Fruit fly (Drosophila melanogaster): ENCODE measurements around the gene Polr3C.

The Polr3C gene

dm6 chr3R:12448889-12449314 is 11.3 kb upstream of the Polr3C start, which contains the start of gene CG18549 (continued):
- TF ChIP-seq sob (GFP tag; IDR thresholded peaks at IDR 0.05) (peak; percentile 100), Antp (GFP tag; optimal IDR thresholded peaks at IDR 0.05) (peak; percentile 99), CG4617 (GFP tag; optimal IDR thresholded peaks at IDR 0.05; ENCODE audit: borderline replicate concordance) (peak; percentile 99), CG4820 (GFP tag; optimal IDR thresholded peaks at IDR 0.05) (peak; percentile 99), Hand (GFP tag; optimal IDR thresholded peaks at IDR 0.05) (peak; percentile 99), NC2α (GFP tag; optimal IDR thresholded peaks at IDR 0.05) (peak; percentile 99), bowl (GFP tag; IDR thresholded peaks at IDR 0.05) (peak; percentile 100), HHEX (GFP tag; optimal IDR thresholded peaks at IDR 0.05) (peak; percentile 100), fd96Cb (tag; optimal IDR thresholded peaks at IDR 0.05) (peak; percentile 100), CG8478 (optimal IDR thresholded peaks at IDR 0.05) (no peak), esg (GFP tag; conservative IDR thresholded peaks at IDR 0.05) (peak; percentile 100), run (tag; optimal IDR thresholded peaks at IDR 0.05) (peak; percentile 100), stc (GFP tag; IDR thresholded peaks at IDR 0.05) (peak; percentile 100), pb (GFP tag; optimal IDR thresholded peaks at IDR 0.05) (peak; percentile 98), crp (GFP tag; optimal IDR thresholded peaks at IDR 0.05) (peak; percentile 44 to 81), Deaf1 (tag; optimal IDR thresholded peaks at IDR 0.05) (peak; percentile 93), gcm2 (GFP tag; optimal IDR thresholded peaks at IDR 0.05) (peak; percentile 99), CG1832 (GFP tag; optimal IDR thresholded peaks at IDR 0.05) (no peak), wdn (GFP tag; IDR thresholded peaks at IDR 0.05) (peak; percentile 99), gfzf (GFP tag; optimal IDR thresholded peaks at IDR 0.05) (peak; percentile 44), CG7271 (tag; optimal IDR thresholded peaks at IDR 0.05) (peak; percentile 99), Sox100B (GFP tag; optimal IDR thresholded peaks at IDR 0.05) (peak; percentile 100), lmd (GFP tag; IDR thresholded peaks at IDR 0.05) (peak; percentile 100), jing (GFP tag; optimal IDR thresholded peaks at IDR 0.05) (peak; percentile 99), Max (GFP tag; optimal IDR thresholded peaks at IDR 0.05) (peak; percentile 100), CG11695 (GFP tag; IDR thresholded peaks at IDR 0.05) (peak; percentile 100), CG6854 (GFP tag; optimal IDR thresholded peaks at IDR 0.05) (peak; percentile 100), CG2129 (GFP tag; IDR thresholded peaks at IDR 0.05; ENCODE audit: partially characterized antibody) (peak; percentile 62), CG17328 (GFP tag; IDR thresholded peaks at IDR 0.05) (peak; percentile 100), CG18476 (GFP tag; optimal IDR thresholded peaks at IDR 0.05) (peak; percentile 99), bsh (GFP tag; optimal IDR thresholded peaks at IDR 0.05) (peak; percentile 100), CG6813 (GFP tag; optimal IDR thresholded peaks at IDR 0.05) (peak; percentile 99), CG8290 (GFP tag; optimal IDR thresholded peaks at IDR 0.05) (peak; percentile 99), CG8290 (tag; optimal IDR thresholded peaks at IDR 0.05) (peak; percentile 95 to 99), grau (tag; optimal IDR thresholded peaks at IDR 0.05) (peak; percentile 99), CG12942 (GFP tag; optimal IDR thresholded peaks at IDR 0.05) (peak; percentile 99), zen (tag; optimal IDR thresholded peaks at IDR 0.05) (peak; percentile 100), CG17385 (GFP tag; optimal IDR thresholded peaks at IDR 0.05) (peak; percentile 100), YL-1 (GFP tag; optimal IDR thresholded peaks at IDR 0.05) (peak; percentile 100), dpn (GFP tag; optimal IDR thresholded peaks at IDR 0.05) (peak; percentile 99 to 100), odd (GFP tag; optimal IDR thresholded peaks at IDR 0.05) (peak; percentile 100), CG9876 (GFP tag; optimal IDR thresholded peaks at IDR 0.05) (peak; percentile 96), Rx (GFP tag; IDR thresholded peaks at IDR 0.05) (peak; percentile 99), Abd-B (GFP tag; optimal IDR thresholded peaks at IDR 0.05) (peak; percentile 100), Hmr (GFP tag; optimal IDR thresholded peaks at IDR 0.05) (peak; percentile 100), CG1529 (GFP tag; optimal IDR thresholded peaks at IDR 0.05) (peak; percentile 100), disco-r (GFP tag; optimal IDR thresholded peaks at IDR 0.05) (peak; percentile 99), CG12236 (GFP tag; optimal IDR thresholded peaks at IDR 0.05) (peak; percentile 99), CG10267 (tag; optimal IDR thresholded peaks at IDR 0.05) (peak; percentile 100), CG4424 (GFP tag; optimal IDR thresholded peaks at IDR 0.05) (peak; percentile 100), CG6254 (GFP tag; optimal IDR thresholded peaks at IDR 0.05) (peak; percentile 98)
